Fruit fly (Drosophila melanogaster) whole organism, embryonic: ENCODE measurements around the gene djl.

Experiments used
- ERR ChIP-seq: fragments of 200-800 bp; sonication (Bioruptor generic); optimal IDR thresholded peaks from 2 replicates; lab custom pipeline; 2016; ENCODE audit warnings: missing biosample characterization, missing genetic modification characterization
- bab2 ChIP-seq: fragments of 200-800 bp; sonication (Bioruptor generic); optimal IDR thresholded peaks from 2 replicates; lab custom pipeline; 2016; ENCODE audit warnings: missing biosample characterization, missing genetic modification characterization
- emc ChIP-seq: fragments of 200-800 bp; sonication (Bioruptor generic); optimal IDR thresholded peaks from 2 replicates; lab custom pipeline; 2016; ENCODE audit warnings: missing biosample characterization, missing genetic modification characterization
- gcm2 ChIP-seq: fragments of 200-800 bp; sonication (Bioruptor generic); optimal IDR thresholded peaks from 2 replicates; lab custom pipeline; 2016; ENCODE audit warnings: missing biosample characterization, missing genetic modification characterization
- kay ChIP-seq: fragments of 200-800 bp; sonication (Bioruptor generic); optimal IDR thresholded peaks from 2 replicates; lab custom pipeline; 2016; ENCODE audit warnings: missing biosample characterization, missing genetic modification characterization
- slou ChIP-seq: fragments of 200-800 bp; sonication (Bioruptor generic); optimal IDR thresholded peaks from 3 replicates; lab custom pipeline; 2016; ENCODE audit warnings: missing biosample characterization, missing genetic modification characterization

DNA sequence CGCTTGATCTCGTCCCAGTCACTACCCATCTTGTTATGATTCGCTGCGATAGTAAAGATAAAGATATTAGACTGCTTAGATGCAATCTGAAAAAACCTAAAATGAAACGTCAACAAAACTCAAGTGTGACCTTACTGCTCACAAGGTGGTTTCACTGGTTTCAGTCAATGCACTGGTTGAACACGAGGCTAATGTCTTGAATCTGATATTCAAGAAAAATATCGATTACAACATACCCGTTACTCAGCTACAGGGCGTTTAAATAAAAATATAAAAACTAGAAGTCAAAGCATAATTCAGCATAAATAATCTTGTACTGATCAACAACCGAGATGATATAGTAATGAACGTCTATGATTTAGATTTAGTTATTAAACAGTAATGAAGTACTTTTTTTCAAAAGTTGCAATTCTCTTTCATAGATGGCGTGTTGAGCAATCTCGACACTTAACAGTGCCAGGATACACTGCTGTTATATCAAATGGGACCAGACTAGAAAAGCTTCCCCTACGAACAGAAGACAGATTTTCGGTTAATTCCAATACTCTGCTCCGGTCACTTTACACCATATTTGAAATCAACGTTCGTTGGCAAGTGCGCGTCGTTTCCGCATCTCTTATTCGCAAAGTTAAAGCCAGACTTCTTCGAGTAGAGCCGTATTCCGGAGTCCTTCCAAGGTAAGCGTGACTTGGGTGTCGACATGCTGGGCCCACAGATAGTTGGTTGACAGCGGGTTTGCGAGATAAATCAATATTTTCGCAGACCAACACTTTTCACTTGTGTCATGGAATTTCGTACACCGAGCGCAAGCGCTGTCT is 13.9 kb downstream of the djl start, which contains the start of the genes Ufl1 and CG1943:
- TF ChIP-seq kay (GFP tag; lab: Kevin White, UChicago) (no peak), emc (GFP tag; lab: Kevin White, UChicago) (no peak), gcm2 (no peak), slou (no peak), bab2 (no peak), ERR (GFP tag; lab: Kevin White, UChicago) (no peak)
